Fruit fly (Drosophila melanogaster) whole organism, embryonic: ENCODE measurements around the gene CG6951.
A peak's percentile ranks its signal among the peaks of the same experiment; 100 is the strongest.

ENCODE experiments used
- BEAF-32 ChIP-seq: fragments of 200-800 bp; sonication (Bioruptor generic); optimal IDR thresholded peaks from 3 replicates; lab custom pipeline; 2017; ENCODE audit warnings: missing biosample characterization, missing genetic modification characterization, mild to moderate bottlenecking, moderate library complexity, missing genetic modification reagents
- CG10147 ChIP-seq: fragments of 200-800 bp; sonication (Bioruptor generic); optimal IDR thresholded peaks from 2 replicates; lab custom pipeline; 2019; ENCODE audit warnings: missing biosample characterization, mild to moderate bottlenecking, missing genetic modification characterization, moderate library complexity
- CG10321 ChIP-seq: fragments of 200-800 bp; sonication (Bioruptor generic); IDR thresholded peaks from 2 replicates; pipeline ENCODE4 v1.3.6; 2022; ENCODE audit warnings: missing biosample characterization, missing genetic modification characterization
- CG11247 ChIP-seq: fragments of 200-800 bp; sonication (Bioruptor generic); IDR thresholded peaks from 2 replicates; pipeline ENCODE4 v1.3.6; 2022; ENCODE audit warnings: missing biosample characterization, missing genetic modification characterization
- CG1233 ChIP-seq: fragments of 200-800 bp; sonication (Bioruptor generic); optimal IDR thresholded peaks from 4 replicates; lab custom pipeline; 2018; ENCODE audit warnings: missing biosample characterization, mild to moderate bottlenecking, missing genetic modification characterization
- CG1529 ChIP-seq: fragments of 200-800 bp; sonication (Bioruptor generic); optimal IDR thresholded peaks from 3 replicates; lab custom pipeline; 2018; ENCODE audit warnings: missing biosample characterization, missing genetic modification characterization
- CG15514 ChIP-seq: fragments of 200-800 bp; sonication (Bioruptor generic); optimal IDR thresholded peaks from 3 replicates; lab custom pipeline; 2017; ENCODE audit warnings: missing biosample characterization, missing genetic modification characterization, mild to moderate bottlenecking, moderate library complexity, missing genetic modification reagents
- CG16863 ChIP-seq: fragments of 200-800 bp; sonication (Bioruptor generic); optimal IDR thresholded peaks from 3 replicates; lab custom pipeline; 2016; ENCODE audit warnings: missing biosample characterization, missing genetic modification characterization
- CG2129 ChIP-seq: fragments of 200-800 bp; sonication (Bioruptor generic); IDR thresholded peaks from 2 replicates; pipeline ENCODE4 v1.3.6; 2022; ENCODE audit warnings: missing biosample characterization, missing genetic modification characterization; ENCODE audit not compliant: partially characterized antibody
- CG2199 ChIP-seq: fragments of 200-800 bp; sonication (Bioruptor generic); IDR thresholded peaks from 3 replicates; pipeline ENCODE4 v1.3.6; 2022; ENCODE audit warnings: missing biosample characterization, missing genetic modification characterization
- CG31224 ChIP-seq: fragments of 200-800 bp; sonication (Bioruptor generic); IDR thresholded peaks from 2 replicates; pipeline ENCODE4 v1.3.6; 2022; ENCODE audit warnings: missing biosample characterization, missing genetic modification characterization
- CG34376 ChIP-seq: fragments of 200-800 bp; sonication (Bioruptor generic); optimal IDR thresholded peaks from 2 replicates; lab custom pipeline; 2018; ENCODE audit warnings: missing biosample characterization, mild to moderate bottlenecking, missing genetic modification characterization
- CG7271 ChIP-seq: fragments of 200-800 bp; sonication (Bioruptor generic); optimal IDR thresholded peaks from 2 replicates; lab custom pipeline; 2018; ENCODE audit warnings: missing biosample characterization, mild to moderate bottlenecking, missing genetic modification characterization, moderate library complexity
- CG8089 ChIP-seq: fragments of 200-800 bp; sonication (Bioruptor generic); optimal IDR thresholded peaks from 3 replicates; lab custom pipeline; 2016; ENCODE audit warnings: missing biosample characterization, missing genetic modification characterization
- CoRest ChIP-seq: fragments of 200-800 bp; sonication (Bioruptor generic); optimal IDR thresholded peaks from 3 replicates; lab custom pipeline; 2018; ENCODE audit warnings: missing biosample characterization, mild to moderate bottlenecking, missing genetic modification characterization, moderate library complexity
- D19B ChIP-seq: fragments of 200-800 bp; sonication (Bioruptor generic); optimal IDR thresholded peaks from 2 replicates; lab custom pipeline; 2017; ENCODE audit warnings: missing biosample characterization, mild to moderate bottlenecking, missing genetic modification characterization
- Ets65A ChIP-seq: fragments of 200-800 bp; sonication (Bioruptor generic); peaks from one replicate; lab custom pipeline; 2016; ENCODE audit warnings: missing biosample characterization, missing genetic modification characterization
- Gug ChIP-seq: fragments of 200-800 bp; sonication (Bioruptor generic); IDR thresholded peaks from 4 replicates; pipeline ENCODE4 v1.3.6; 2022; ENCODE audit warnings: missing biosample characterization, missing genetic modification characterization
- Hand ChIP-seq: fragments of 200-800 bp; sonication (Bioruptor generic); optimal IDR thresholded peaks from 2 replicates; lab custom pipeline; 2017; ENCODE audit warnings: mild to moderate bottlenecking, missing biosample characterization, missing genetic modification reagents, missing genetic modification characterization
- Hr51 ChIP-seq, 2 experiments: fragments of 200-800 bp; sonication (Bioruptor generic); optimal IDR thresholded peaks; 2 replicates in 1 of 2; 3 replicates in 1 of 2; lab custom pipeline; 2016 to 2018; ENCODE audit warnings: missing biosample characterization in 2 of 2, missing genetic modification characterization in 2 of 2, mild to moderate bottlenecking in 1 of 2, moderate library complexity in 1 of 2
- Hr78 ChIP-seq, 2 experiments: fragments of 200-800 bp in 1 of 2; fragments of >200 bp in 1 of 2; sonication (Bioruptor generic) in 1 of 2; optimal IDR thresholded peaks; 2 replicates each; lab custom pipeline; 2017 to 2019; ENCODE audit warnings: missing biosample characterization in 2 of 2, missing genetic modification characterization in 2 of 2, mild to moderate bottlenecking in 1 of 2, moderate library complexity in 1 of 2
- Jarid2 ChIP-seq: fragments of 200-800 bp; sonication (Bioruptor generic); optimal IDR thresholded peaks from 3 replicates; lab custom pipeline; 2017; ENCODE audit warnings: mild to moderate bottlenecking, missing biosample characterization, missing genetic modification reagents, missing genetic modification characterization
- Meics ChIP-seq: fragments of 200-800 bp; sonication (Bioruptor generic); optimal IDR thresholded peaks from 2 replicates; lab custom pipeline; 2017; ENCODE audit warnings: missing biosample characterization, mild to moderate bottlenecking, missing genetic modification characterization
- Mes4 ChIP-seq: fragments of 200-800 bp; sonication (Bioruptor generic); optimal IDR thresholded peaks from 2 replicates; lab custom pipeline; 2016; ENCODE audit warnings: missing biosample characterization, missing genetic modification characterization
- NC2β ChIP-seq: fragments of 200-800 bp; sonication (Bioruptor generic); optimal IDR thresholded peaks from 2 replicates; lab custom pipeline; 2016; ENCODE audit warnings: missing biosample characterization, missing genetic modification characterization
- NfI ChIP-seq: fragments of 200-800 bp; sonication (Bioruptor generic); optimal IDR thresholded peaks from 3 replicates; lab custom pipeline; 2018; ENCODE audit warnings: missing biosample characterization, mild to moderate bottlenecking, missing genetic modification characterization, moderate library complexity
- Pdp1 ChIP-seq, 2 experiments: fragments of 200-800 bp; sonication (Bioruptor generic); optimal IDR thresholded peaks; 3 replicates each; lab custom pipeline; 2016; ENCODE audit warnings: missing biosample characterization in 2 of 2, missing genetic modification characterization in 2 of 2, mild to moderate bottlenecking in 1 of 2, moderate library complexity in 1 of 2
- Rfx ChIP-seq: fragments of 200-800 bp; sonication (Bioruptor generic); IDR thresholded peaks from 2 replicates; pipeline ENCODE4 v1.3.6; 2022; ENCODE audit warnings: missing biosample characterization, missing genetic modification characterization
- abd-A ChIP-seq: fragments of 200-800 bp; sonication (Bioruptor generic); optimal IDR thresholded peaks from 3 replicates; lab custom pipeline; 2019; ENCODE audit warnings: missing biosample characterization, mild to moderate bottlenecking, missing genetic modification characterization, moderate library complexity
- ase ChIP-seq: fragments of 200-800 bp; sonication (Bioruptor generic); IDR thresholded peaks from 3 replicates; pipeline ENCODE4 v1.3.6; 2022; ENCODE audit warnings: missing biosample characterization, missing genetic modification characterization
- cad ChIP-seq: fragments of >200 bp; optimal IDR thresholded peaks from 2 replicates; lab custom pipeline; 2017; ENCODE audit warnings: missing biosample characterization, missing genetic modification characterization
- da ChIP-seq: fragments of 200-800 bp; sonication (Bioruptor generic); optimal IDR thresholded peaks from 2 replicates; lab custom pipeline; 2016; ENCODE audit warnings: missing biosample characterization, missing genetic modification characterization
- disco-r ChIP-seq: fragments of 200-800 bp; sonication (Bioruptor generic); optimal IDR thresholded peaks from 2 replicates; lab custom pipeline; 2016; ENCODE audit warnings: missing biosample characterization, missing genetic modification characterization
- ems ChIP-seq: fragments of 200-800 bp; sonication (Bioruptor generic); optimal IDR thresholded peaks from 3 replicates; lab custom pipeline; 2016; ENCODE audit warnings: missing biosample characterization, missing genetic modification characterization
- fd96Cb ChIP-seq: fragments of 200-800 bp; sonication (Bioruptor generic); optimal IDR thresholded peaks from 2 replicates; lab custom pipeline; 2018; ENCODE audit warnings: missing biosample characterization, mild to moderate bottlenecking, missing genetic modification characterization, moderate library complexity
- her ChIP-seq: fragments of 200-800 bp; sonication (Bioruptor generic); optimal IDR thresholded peaks from 2 replicates; lab custom pipeline; 2016; ENCODE audit warnings: missing biosample characterization, missing genetic modification characterization
- hkb ChIP-seq, 2 experiments: fragments of 200-800 bp in 1 of 2; fragments of >200 bp in 1 of 2; sonication (Bioruptor generic) in 1 of 2; IDR thresholded peaks in 1 of 2; optimal IDR thresholded peaks in 1 of 2; 2 replicates each; pipeline versions ENCODE4 v1.3.6 to Lab custom; 2017 to 2022; ENCODE audit warnings: missing biosample characterization in 1 of 2, missing genetic modification characterization in 1 of 2
- knrl ChIP-seq: fragments of 200-800 bp; sonication (Bioruptor generic); IDR thresholded peaks from 3 replicates; pipeline ENCODE4 v1.3.6; 2022; ENCODE audit warnings: missing biosample characterization, missing genetic modification characterization; ENCODE audit not compliant: partially characterized antibody
- lola ChIP-seq, 3 experiments: fragments of >200 bp in 2 of 3; fragments of 200-800 bp in 1 of 3; sonication (Bioruptor generic) in 1 of 3; optimal IDR thresholded peaks; 2 replicates each; lab custom pipeline; 2017 to 2019; ENCODE audit warnings: missing biosample characterization in 3 of 3, missing genetic modification characterization in 3 of 3, mild to moderate bottlenecking in 1 of 3, moderate library complexity in 1 of 3
- maf-S ChIP-seq: fragments of 200-800 bp; sonication (Bioruptor generic); optimal IDR thresholded peaks from 2 replicates; lab custom pipeline; 2016; ENCODE audit warnings: missing biosample characterization, missing genetic modification characterization
- pros ChIP-seq: fragments of 200-800 bp; sonication (Bioruptor generic); optimal IDR thresholded peaks from 3 replicates; lab custom pipeline; 2019; ENCODE audit warnings: missing biosample characterization, mild to moderate bottlenecking, missing genetic modification characterization, moderate library complexity
- pzg ChIP-seq: fragments of 200-800 bp; sonication (Bioruptor generic); optimal IDR thresholded peaks from 3 replicates; lab custom pipeline; 2018; ENCODE audit warnings: missing biosample characterization, mild to moderate bottlenecking, missing genetic modification characterization, moderate library complexity
- rib ChIP-seq: fragments of 200-800 bp; sonication (Bioruptor generic); IDR thresholded peaks from 2 replicates; pipeline ENCODE4 v1.3.6; 2022; ENCODE audit warnings: missing biosample characterization, missing genetic modification characterization
- ro ChIP-seq: fragments of 200-800 bp; sonication (Bioruptor generic); IDR thresholded peaks from 2 replicates; pipeline ENCODE4 v1.3.6; 2022; ENCODE audit warnings: missing biosample characterization, missing genetic modification characterization
- salm ChIP-seq: fragments of 200-800 bp; sonication (Bioruptor generic); optimal IDR thresholded peaks from 2 replicates; lab custom pipeline; 2018; ENCODE audit warnings: missing biosample characterization, mild to moderate bottlenecking, missing genetic modification characterization
- sr ChIP-seq: fragments of 200-800 bp; sonication (Bioruptor generic); IDR thresholded peaks from 3 replicates; pipeline ENCODE4 v1.3.6; 2022; ENCODE audit warnings: missing biosample characterization, missing genetic modification characterization
- ssp ChIP-seq: fragments of 200-800 bp; sonication (Bioruptor generic); IDR thresholded peaks from 2 replicates; pipeline ENCODE4 v1.3.6; 2022; ENCODE audit warnings: missing biosample characterization, missing genetic modification characterization
- tna ChIP-seq: fragments of 200-800 bp; sonication (Bioruptor generic); IDR thresholded peaks from 2 replicates; pipeline ENCODE4 v1.3.6; 2022; ENCODE audit warnings: missing biosample characterization, missing genetic modification characterization; ENCODE audit not compliant: partially characterized antibody
- toy ChIP-seq: fragments of 200-800 bp; sonication (Bioruptor generic); IDR thresholded peaks from 2 replicates; pipeline ENCODE4 v1.3.6; 2022; ENCODE audit warnings: missing biosample characterization, missing genetic modification characterization
- z ChIP-seq: fragments of 200-800 bp; sonication (Bioruptor generic); IDR thresholded peaks from 3 replicates; pipeline ENCODE4 v1.3.6; 2022; ENCODE audit warnings: missing biosample characterization, missing genetic modification characterization

CG6951 gene

DNA sequence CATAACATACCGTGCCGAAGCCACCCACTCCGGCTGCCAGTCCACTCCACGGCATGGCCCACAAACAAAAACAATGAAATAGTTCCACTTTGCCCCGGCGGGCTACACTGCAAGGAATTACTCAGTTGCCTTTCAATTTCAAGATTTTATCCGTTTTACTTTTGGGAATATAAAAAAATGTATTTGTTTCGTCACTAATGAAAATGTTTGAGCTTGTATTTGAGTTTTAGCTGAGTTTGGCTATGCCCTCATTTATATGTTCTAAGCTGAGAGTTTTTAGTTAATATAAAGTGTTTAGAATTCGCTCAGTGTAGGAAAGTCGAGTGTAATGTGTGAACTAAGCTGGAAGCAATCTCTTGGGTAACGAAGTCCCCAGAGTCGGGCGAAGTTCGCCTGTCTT is 35.5 kb downstream of the CG6951 start (continued):
- TF ChIP-seq lola (GFP tag; optimal IDR thresholded peaks at IDR 0.05; lab: Kevin White, UChicago) (no peak), CG2199 (GFP tag; lab: Robert Waterston, UW) (no peak), CG1233 (GFP tag; lab: Kevin White, UChicago) (no peak), Meics (peak; percentile 74), D19B (GFP tag; lab: Kevin White, UChicago) (no peak), knrl (GFP tag; lab: Robert Waterston, UW) (no peak), CoRest (tag; lab: Kevin White, UChicago) (peak; percentile 39), maf-S (GFP tag; lab: Kevin White, UChicago) (no peak), pzg (no peak), Hand (peak; percentile 53), Hr78 (GFP tag; optimal IDR thresholded peaks at IDR 0.05; lab: Kevin White, UChicago) (peak in 1 of 2 experiments; percentile 25), Jarid2 (GFP tag; lab: Kevin White, UChicago) (peak; percentile 12), salm (tag; lab: Kevin White, UChicago) (no peak), Gug (no peak), CG10147 (GFP tag; lab: Kevin White, UChicago) (peak; percentile 7), ro (GFP tag; lab: Robert Waterston, UW) (no peak), rib (no peak), ems (GFP tag; lab: Kevin White, UChicago) (no peak), disco-r (no peak), tna (GFP tag; lab: Robert Waterston, UW) (no peak), NC2β (GFP tag; lab: Kevin White, UChicago) (peak; percentile 1), ase (GFP tag; lab: Robert Waterston, UW) (no peak), NfI (GFP tag; lab: Kevin White, UChicago) (peak; percentile 34), cad (GFP tag; lab: Kevin White, UChicago) (no peak), Rfx (GFP tag; lab: Robert Waterston, UW) (peak; percentile 52), Ets65A (GFP tag; lab: Kevin White, UChicago) (peak; percentile 66), CG34376 (GFP tag; lab: Kevin White, UChicago) (no peak), z (no peak), CG31224 (no peak), Pdp1 (GFP tag; optimal IDR thresholded peaks at IDR 0.05; lab: Kevin White, UChicago) (peak in 1 of 2 experiments; percentile 49), CG8089 (GFP tag; lab: Kevin White, UChicago) (no peak), CG7271 (tag; lab: Kevin White, UChicago) (no peak), abd-A (tag; lab: Kevin White, UChicago) (peak; percentile 23), BEAF-32 (GFP tag; lab: Kevin White, UChicago) (no peak), CG15514 (GFP tag; lab: Kevin White, UChicago) (peak; percentile 40), pros (no peak), CG2129 (GFP tag; lab: Robert Waterston, UW) (no peak), da (GFP tag; lab: Kevin White, UChicago) (no peak), fd96Cb (tag; lab: Kevin White, UChicago) (peak; percentile 45), CG1529 (GFP tag; lab: Kevin White, UChicago) (no peak), Hr51 (GFP tag; optimal IDR thresholded peaks at IDR 0.05; lab: Kevin White, UChicago) (peak; percentile 8 to 66), ssp (GFP tag; lab: Robert Waterston, UW) (no peak; the same call in 1 of the 2 replicates), toy (GFP tag; lab: Robert Waterston, UW) (no peak), sr (0 out of 3 replicates have a peak, but pooled peaks have one; percentile 15), CG10321 (no peak), her (no peak), Mes4 (GFP tag; lab: Kevin White, UChicago) (no peak), hkb (optimal IDR thresholded peaks at IDR 0.05; lab: Kevin White, UChicago) (no peak), hkb (GFP tag; IDR thresholded peaks at IDR 0.05; lab: Robert Waterston, UW) (peak; percentile 69; the same call in 1 of the 2 replicates), CG16863 (GFP tag; lab: Kevin White, UChicago) (no peak), CG11247 (GFP tag; lab: Robert Waterston, UW) (0 out of 2 replicates have a peak, but pooled peaks have one; percentile 8)
